Worm (Caenorhabditis elegans) whole organism, L3 larva: Measurements from ENCODE around the gene K08F9.1.
A peak's percentile ranks its signal among the peaks of the same experiment; 100 is the strongest.
"Not testable (repeated sequence)": the region's sequence is repeated elsewhere in the genome, so short reads cannot be mapped to it uniquely, and the experiment has no call there.

Experiments used
- R02D3.7 ChIP-seq: fragments of 150-350 bp; optimal IDR thresholded peaks from 2 replicates; lab custom pipeline; 2014; ENCODE audit warnings: missing biosample characterization, missing genetic modification characterization
- ZK546.5 ChIP-seq: sonication (generic microtip); optimal IDR thresholded peaks from 2 replicates; lab custom pipeline; 2017; ENCODE audit warnings: missing biosample characterization, missing genetic modification characterization
- aly-2 ChIP-seq: fragments of 150-350 bp; optimal IDR thresholded peaks from 2 replicates; lab custom pipeline; 2014; ENCODE audit warnings: missing biosample characterization, missing genetic modification characterization
- ceh-16 ChIP-seq: sonication (generic microtip); optimal IDR thresholded peaks from 2 replicates; lab custom pipeline; 2017; ENCODE audit warnings: missing biosample characterization, missing genetic modification characterization
- ceh-28 ChIP-seq: fragments of 150-350 bp; optimal IDR thresholded peaks from 2 replicates; lab custom pipeline; 2014; ENCODE audit warnings: missing biosample characterization, missing genetic modification reagents, missing genetic modification characterization
- ceh-82 ChIP-seq: fragments of 150-350 bp; optimal IDR thresholded peaks from 2 replicates; lab custom pipeline; 2014; ENCODE audit warnings: missing biosample characterization, missing genetic modification characterization
- ceh-9 ChIP-seq: sonication (generic microtip); optimal IDR thresholded peaks from 2 replicates; lab custom pipeline; 2018; ENCODE audit warnings: missing biosample characterization, missing genetic modification characterization
- daf-12 ChIP-seq: fragments of 150-350 bp; optimal IDR thresholded peaks from 2 replicates; lab custom pipeline; 2014; ENCODE audit warnings: missing biosample characterization, missing genetic modification reagents, missing genetic modification characterization
- egl-5 ChIP-seq: fragments of 150-350 bp; optimal IDR thresholded peaks from 2 replicates; lab custom pipeline; 2017; ENCODE audit warnings: missing biosample characterization, missing genetic modification reagents, missing genetic modification characterization, inconsistent platforms
- elt-1 ChIP-seq: fragments of 150-350 bp; optimal IDR thresholded peaks from 2 replicates; lab custom pipeline; 2014; ENCODE audit warnings: missing biosample characterization, missing genetic modification characterization
- elt-3 ChIP-seq, 3 experiments: fragments of 150-350 bp in 1 of 3; sonication (generic microtip) in 2 of 3; optimal IDR thresholded peaks; 2 replicates in 2 of 3; 4 replicates in 1 of 3; lab custom pipeline; 2014 to 2017; ENCODE audit warnings: missing biosample characterization in 3 of 3, missing genetic modification characterization in 3 of 3
- eor-1 ChIP-seq, 2 experiments: fragments of 150-350 bp; optimal IDR thresholded peaks; 2 replicates each; lab custom pipeline; 2014 to 2018; ENCODE audit warnings: missing biosample characterization in 2 of 2, missing genetic modification characterization in 2 of 2
- fkh-10 ChIP-seq: sonication (generic microtip); optimal IDR thresholded peaks from 2 replicates; lab custom pipeline; 2017; ENCODE audit warnings: missing biosample characterization, missing genetic modification reagents, missing genetic modification characterization
- fkh-2 ChIP-seq: fragments of 150-350 bp; optimal IDR thresholded peaks from 2 replicates; lab custom pipeline; 2014; ENCODE audit warnings: missing biosample characterization, missing genetic modification reagents, missing genetic modification characterization
- jun-1 ChIP-seq: fragments of 150-350 bp; optimal IDR thresholded peaks from 2 replicates; lab custom pipeline; 2014; ENCODE audit warnings: missing biosample characterization, missing genetic modification reagents, missing genetic modification characterization
- lin-15B ChIP-seq: fragments of 150-350 bp; optimal IDR thresholded peaks from 2 replicates; lab custom pipeline; 2014; ENCODE audit warnings: missing biosample characterization, missing genetic modification characterization
- lsy-12 ChIP-seq: sonication (generic microtip); optimal IDR thresholded peaks from 2 replicates; lab custom pipeline; 2016; ENCODE audit warnings: mild to moderate bottlenecking, missing genetic modification characterization, missing compliant biosample characterization
- mdl-1 ChIP-seq: fragments of 150-350 bp; optimal IDR thresholded peaks from 2 replicates; lab custom pipeline; 2014; ENCODE audit warnings: missing biosample characterization, missing genetic modification characterization
- mml-1 ChIP-seq: fragments of 150-350 bp; sonication (generic microtip); optimal IDR thresholded peaks from 3 replicates; lab custom pipeline; 2014; ENCODE audit warnings: missing biosample characterization, missing genetic modification characterization
- nfya-1 ChIP-seq: sonication (generic microtip); optimal IDR thresholded peaks from 2 replicates; lab custom pipeline; 2017; ENCODE audit warnings: missing genetic modification characterization, mild to moderate bottlenecking, missing compliant biosample characterization, antibody characterized with exemption, moderate library complexity; ENCODE audit not compliant: insufficient read depth
- nhr-12 ChIP-seq: fragments of 150-350 bp; optimal IDR thresholded peaks from 2 replicates; lab custom pipeline; 2014; ENCODE audit warnings: missing biosample characterization, missing genetic modification characterization
- nhr-23 ChIP-seq: fragments of 150-350 bp; optimal IDR thresholded peaks from 2 replicates; lab custom pipeline; 2014; ENCODE audit warnings: missing biosample characterization, missing genetic modification reagents, missing genetic modification characterization
- nhr-25 ChIP-seq: sonication (generic microtip); optimal IDR thresholded peaks from 2 replicates; lab custom pipeline; 2017; ENCODE audit warnings: missing biosample characterization, missing genetic modification characterization
- nhr-77 ChIP-seq: fragments of 150-350 bp; optimal IDR thresholded peaks from 2 replicates; lab custom pipeline; 2014; ENCODE audit warnings: missing biosample characterization, missing genetic modification characterization
- pha-4 ChIP-seq: fragments of 150-350 bp; optimal IDR thresholded peaks from 2 replicates; lab custom pipeline; 2014; ENCODE audit warnings: missing biosample characterization, missing genetic modification reagents, missing genetic modification characterization
- pqm-1 ChIP-seq: fragments of 150-350 bp; optimal IDR thresholded peaks from 2 replicates; lab custom pipeline; 2017; ENCODE audit warnings: missing biosample characterization, missing genetic modification characterization, inconsistent platforms
- sea-2 ChIP-seq: fragments of 150-350 bp; sonication (generic microtip); optimal IDR thresholded peaks from 4 replicates; lab custom pipeline; 2014; ENCODE audit warnings: missing biosample characterization, missing genetic modification reagents, missing genetic modification characterization
- skn-1 ChIP-seq: fragments of 150-350 bp; optimal IDR thresholded peaks from 2 replicates; lab custom pipeline; 2014; ENCODE audit warnings: missing biosample characterization, missing genetic modification characterization
- tbx-2 ChIP-seq: sonication (generic microtip); optimal IDR thresholded peaks from 2 replicates; lab custom pipeline; 2016; ENCODE audit warnings: mild to moderate bottlenecking, missing genetic modification characterization, missing compliant biosample characterization
- unc-39 ChIP-seq: sonication (generic microtip); optimal IDR thresholded peaks from 4 replicates; lab custom pipeline; 2017; ENCODE audit warnings: missing biosample characterization, missing genetic modification characterization
- unc-62 ChIP-seq: fragments of 150-350 bp; sonication (generic microtip); optimal IDR thresholded peaks from 4 replicates; lab custom pipeline; 2014; ENCODE audit warnings: missing biosample characterization, missing genetic modification reagents, missing genetic modification characterization
- zag-1 ChIP-seq: fragments of 150-350 bp; optimal IDR thresholded peaks from 2 replicates; lab custom pipeline; 2014; ENCODE audit warnings: missing biosample characterization, missing genetic modification characterization
- ztf-11 ChIP-seq: fragments of 150-350 bp; optimal IDR thresholded peaks from 2 replicates; lab custom pipeline; 2014; ENCODE audit warnings: missing biosample characterization, missing genetic modification characterization
- ztf-4 ChIP-seq: fragments of 150-350 bp; optimal IDR thresholded peaks from 2 replicates; lab custom pipeline; 2014; ENCODE audit warnings: missing biosample characterization, missing genetic modification characterization

K08F9.1 gene

DNA sequence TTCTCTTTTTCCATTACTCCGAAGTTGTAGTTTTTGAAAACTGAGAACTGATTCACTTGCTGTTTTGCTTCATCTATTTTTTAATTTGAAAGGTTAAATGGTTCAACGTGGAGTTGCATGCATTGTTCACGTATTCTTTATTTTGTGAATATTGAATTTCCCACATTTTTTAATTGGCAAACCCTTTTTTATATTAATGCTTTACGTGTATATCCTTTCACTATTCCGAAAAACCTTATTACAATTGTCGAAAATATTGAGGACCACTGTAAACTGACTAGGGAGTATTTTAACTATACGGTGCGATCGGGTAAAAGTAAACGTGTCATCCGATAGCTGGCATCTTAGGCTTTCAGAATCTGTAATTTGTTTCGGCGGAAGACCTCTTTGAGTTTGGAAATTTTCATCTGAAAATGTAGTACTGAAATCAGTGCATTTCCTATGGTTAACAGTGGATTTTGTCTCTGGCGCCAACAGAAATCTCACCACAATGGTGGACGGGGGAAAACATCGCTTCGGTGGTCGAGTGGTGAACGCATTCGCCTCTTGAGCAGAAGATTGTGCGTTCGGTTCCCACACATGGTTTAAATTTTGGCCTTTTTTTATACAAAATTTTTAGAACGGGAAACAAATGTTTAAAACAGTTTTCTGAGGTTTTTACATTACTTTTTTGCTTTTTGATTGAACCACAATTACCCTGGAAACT is 37.1 kb downstream of the K08F9.1 start, which contains the start of gene C01G10.14:
TSS of gene C01G10.14 (minus strand) at position 51 of the 706 bp plus-strand sequence.
- not testable (repeated sequence) for TF ChIP-seq ceh-9, mdl-1, ztf-11 (tag; lab: Kevin White, UChicago)

DNA sequence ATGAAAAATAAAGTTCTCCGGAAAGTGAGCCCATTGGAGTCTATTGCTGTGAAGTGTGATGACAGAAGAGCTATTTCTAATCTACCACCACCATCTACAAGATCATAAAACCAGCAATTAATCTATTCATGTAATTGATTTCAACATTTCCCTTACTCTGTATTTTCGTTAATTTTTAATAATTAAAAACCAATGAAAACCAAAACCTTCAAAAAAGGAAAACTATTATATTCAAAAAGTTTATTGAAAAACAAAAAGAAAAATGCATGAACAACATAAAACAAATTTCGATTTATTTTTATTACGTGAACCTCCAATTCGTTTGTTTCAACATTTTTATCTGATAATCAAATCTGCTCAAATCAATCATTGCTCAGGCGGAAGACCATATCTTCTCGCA is 43.7 kb downstream of the K08F9.1 start, which contains the start of gene C01G10.1:
TSS of gene C01G10.1 (plus strand) at position 301 of the 400 bp plus-strand sequence.
- TF ChIP-seq aly-2 (tag; lab: Kevin White, UChicago) (no peak), R02D3.7 (tag; lab: Kevin White, UChicago) (no peak), nhr-25 (tag; lab: Kevin White, UChicago) (no peak), unc-62 (GFP tag; lab: Kevin White, UChicago) (no peak), zag-1 (tag; lab: Kevin White, UChicago) (no peak), ceh-82 (no peak), tbx-2 (tag; lab: Kevin White, UChicago) (no peak)

DNA sequence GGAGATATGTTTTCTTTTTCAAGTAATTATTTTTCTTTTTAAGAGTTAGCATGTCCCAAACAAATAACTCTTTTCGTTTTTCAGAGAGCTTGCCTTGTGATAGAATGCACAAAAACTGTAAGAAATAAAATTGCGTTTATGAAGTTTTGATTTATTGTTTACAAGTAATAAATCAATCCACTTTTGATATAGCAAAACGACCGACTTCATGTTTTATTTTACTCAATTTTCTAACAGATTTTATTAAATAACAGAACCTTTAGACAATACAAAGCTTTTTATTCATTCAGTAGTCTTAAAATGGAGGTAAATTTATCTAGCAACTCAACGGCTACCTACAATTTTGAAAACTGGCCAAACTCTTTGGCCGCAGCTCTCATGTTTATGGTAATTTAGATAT is 48.4 kb downstream of the K08F9.1 start, which contains the start of gene srx-78:
TSS of gene srx-78 (plus strand) at position 301 of the 400 bp plus-strand sequence.
- TF ChIP-seq pha-4 (tag; lab: Kevin White, UChicago) (no peak), lsy-12 (tag; lab: Kevin White, UChicago) (no peak), nhr-12 (tag; lab: Kevin White, UChicago) (no peak), elt-3 (tag; optimal IDR thresholded peaks at IDR 0.05; lab: Kevin White, UChicago) (no peak), fkh-10 (GFP tag; lab: Kevin White, UChicago) (no peak), pqm-1 (tag; lab: Kevin White, UChicago) (no peak), unc-39 (no peak), skn-1 (tag; lab: Kevin White, UChicago) (no peak), lin-15B (tag; lab: Kevin White, UChicago) (no peak), ceh-28 (tag; lab: Kevin White, UChicago) (no peak), egl-5 (tag; lab: Kevin White, UChicago) (no peak), ztf-4 (tag; lab: Kevin White, UChicago) (no peak), nhr-25 (tag; lab: Kevin White, UChicago) (no peak), nhr-77 (tag; lab: Kevin White, UChicago) (no peak)

DNA sequence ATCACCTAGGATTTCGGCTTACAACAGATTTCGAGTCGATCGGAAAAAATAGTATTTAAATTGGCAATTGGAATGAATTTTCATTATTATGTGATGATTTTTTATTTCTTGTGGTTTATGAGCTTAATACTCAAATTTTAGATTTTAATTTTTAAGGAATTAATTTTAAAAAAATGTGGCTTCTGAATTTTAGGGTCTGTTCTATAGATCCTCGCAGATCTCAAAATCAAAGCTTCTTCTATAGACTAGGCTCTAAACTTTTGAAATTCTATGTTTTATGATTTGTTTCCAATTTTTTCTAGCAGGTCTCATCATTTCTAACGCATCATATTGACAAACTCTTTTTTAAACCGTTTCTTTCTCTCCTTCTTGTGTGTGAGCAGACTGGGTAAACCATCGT is 50.5 kb downstream of the K08F9.1 start, which contains the start of gene txt-12:
TSS of gene txt-12 (plus strand) at position 301 of the 400 bp plus-strand sequence.
- TF ChIP-seq pha-4 (tag; lab: Kevin White, UChicago) (peak; percentile 77), eor-1 (tag; optimal IDR thresholded peaks at IDR 0.05; lab: Kevin White, UChicago) (no peak)

DNA sequence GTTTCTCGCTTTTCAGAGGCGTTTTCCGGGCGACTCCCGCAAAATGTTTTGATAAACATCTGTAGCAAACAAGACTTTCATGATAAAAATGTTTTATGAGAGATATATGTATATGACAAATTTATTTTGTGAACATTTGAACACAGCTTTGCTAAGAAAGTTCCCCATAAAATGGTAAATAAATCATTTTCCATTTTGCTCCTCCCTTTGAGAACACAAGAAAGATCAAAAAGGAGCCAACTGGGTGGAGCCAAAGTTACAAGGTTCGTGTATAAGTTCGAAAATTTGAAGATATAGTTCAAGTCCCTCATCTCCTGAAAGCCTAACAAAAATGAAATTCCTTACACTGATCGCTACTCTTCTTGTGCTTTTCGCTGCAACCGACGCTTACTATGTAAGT is 52.7 kb downstream of the K08F9.1 start, which contains the start of gene C01G10.17:
TSS of gene C01G10.17 (plus strand) at position 301 of the 400 bp plus-strand sequence.
- TF ChIP-seq nhr-23 (no peak), sea-2 (GFP tag; lab: Kevin White, UChicago) (no peak), unc-62 (GFP tag; lab: Kevin White, UChicago) (no peak), skn-1 (tag; lab: Kevin White, UChicago) (no peak), mml-1 (tag; lab: Kevin White, UChicago) (no peak), egl-5 (tag; lab: Kevin White, UChicago) (no peak), eor-1 (tag; optimal IDR thresholded peaks at IDR 0.05; lab: Kevin White, UChicago) (no peak), fkh-10 (GFP tag; lab: Kevin White, UChicago) (no peak), nfya-1 (tag; lab: Kevin White, UChicago) (no peak), daf-12 (no peak), ceh-16 (tag; lab: Kevin White, UChicago) (no peak), ztf-11 (tag; lab: Kevin White, UChicago) (no peak), ceh-82 (no peak), tbx-2 (tag; lab: Kevin White, UChicago) (no peak), ZK546.5 (no peak), fkh-2 (tag; lab: Kevin White, UChicago) (no peak), jun-1 (tag; lab: Kevin White, UChicago) (no peak), elt-1 (tag; lab: Kevin White, UChicago) (no peak), lsy-12 (tag; lab: Kevin White, UChicago) (no peak)
